Worm (Caenorhabditis elegans) whole organism, L4 larva: Measurements from ENCODE around the gene Y39A1A.9.

ENCODE experiments used
- ama-1 ChIP-seq: fragments of 150-350 bp; optimal IDR thresholded peaks from 2 replicates; lab custom pipeline; 2014; ENCODE audit warnings: inconsistent platforms, mixed read lengths
- ces-1 ChIP-seq: fragments of 150-350 bp; sonication (generic microtip); optimal IDR thresholded peaks from 4 replicates; lab custom pipeline; 2014; ENCODE audit warnings: missing biosample characterization, missing genetic modification reagents, missing genetic modification characterization
- ctbp-1 ChIP-seq: fragments of 200-800 bp; sonication (Bioruptor generic); IDR thresholded peaks from 2 replicates; pipeline ENCODE4 v1.3.6; 2022; ENCODE audit warnings: missing genetic modification reagents, missing genetic modification characterization, missing compliant biosample characterization
- fos-1 ChIP-seq: fragments of 150-350 bp; optimal IDR thresholded peaks from 2 replicates; lab custom pipeline; 2014; ENCODE audit warnings: missing biosample characterization, missing genetic modification characterization
- lin-39 ChIP-seq: fragments of 150-350 bp; optimal IDR thresholded peaks from 2 replicates; lab custom pipeline; 2014; ENCODE audit warnings: missing biosample characterization, missing genetic modification reagents, missing genetic modification characterization
- lsy-2 ChIP-seq, 2 experiments: fragments of 150-350 bp in 1 of 2; sonication (generic microtip) in 1 of 2; optimal IDR thresholded peaks; 2 replicates each; lab custom pipeline; 2014 to 2017; ENCODE audit warnings: missing biosample characterization in 2 of 2, missing genetic modification characterization in 2 of 2
- nhr-10 ChIP-seq: fragments of 150-350 bp; optimal IDR thresholded peaks from 2 replicates; lab custom pipeline; 2014; ENCODE audit warnings: missing biosample characterization, missing genetic modification characterization
- nhr-102 ChIP-seq: sonication (generic microtip); optimal IDR thresholded peaks from 2 replicates; lab custom pipeline; 2016; ENCODE audit warnings: mild to moderate bottlenecking, missing genetic modification characterization, moderate library complexity, missing compliant biosample characterization
- nhr-28 ChIP-seq: fragments of 150-350 bp; optimal IDR thresholded peaks from 2 replicates; lab custom pipeline; 2014; ENCODE audit warnings: missing biosample characterization, missing genetic modification characterization
- pqm-1 ChIP-seq: sonication (generic microtip); optimal IDR thresholded peaks from 2 replicates; lab custom pipeline; 2017; ENCODE audit warnings: missing biosample characterization, missing genetic modification characterization
- snpc-4 ChIP-seq: fragments of 150-350 bp; optimal IDR thresholded peaks from 2 replicates; lab custom pipeline; 2014; ENCODE audit warnings: missing biosample characterization, missing genetic modification characterization
- zag-1 ChIP-seq: fragments of 150-350 bp; optimal IDR thresholded peaks from 2 replicates; lab custom pipeline; 2014; ENCODE audit warnings: missing biosample characterization, missing genetic modification characterization
- ztf-7 ChIP-seq: fragments of 150-350 bp; optimal IDR thresholded peaks from 2 replicates; lab custom pipeline; 2014; ENCODE audit warnings: missing biosample characterization, missing genetic modification characterization

DNA sequence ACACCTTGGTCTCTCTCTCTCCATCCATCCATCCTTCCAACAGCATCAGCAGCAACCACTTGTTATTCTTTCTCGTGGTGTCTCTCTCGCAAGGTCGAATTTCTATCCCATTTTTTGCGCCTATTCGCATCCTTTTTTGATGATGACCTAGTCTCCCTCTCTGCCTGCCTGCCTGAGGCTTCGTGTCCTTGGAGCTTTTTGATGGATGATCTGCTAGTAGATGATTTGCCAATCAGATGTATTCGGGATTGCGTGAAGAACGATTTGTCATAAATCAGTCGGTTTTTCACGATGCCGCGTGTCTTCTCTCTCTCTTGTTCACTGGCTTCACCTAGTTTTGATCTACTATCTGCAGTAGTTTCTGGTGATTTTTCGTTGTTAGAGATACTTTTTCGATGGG is 28.0 kb upstream of the Y39A1A.9 start:
- TF ChIP-seq pqm-1 (tag; lab: Kevin White, UChicago) (no peak), snpc-4 (no peak), lsy-2 (tag; optimal IDR thresholded peaks at IDR 0.05; lab: Kevin White, UChicago) (no peak), ztf-7 (tag; lab: Kevin White, UChicago) (no peak), nhr-28 (tag; lab: Kevin White, UChicago) (peak; percentile 44), ces-1 (no peak), zag-1 (tag; lab: Kevin White, UChicago) (no peak), ama-1 (no peak), nhr-10 (tag; lab: Kevin White, UChicago) (no peak), nhr-102 (tag; lab: Kevin White, UChicago) (no peak), ctbp-1 (GFP tag; lab: Robert Waterston, UW) (no peak), fos-1 (tag; lab: Kevin White, UChicago) (no peak), lin-39 (tag; lab: Kevin White, UChicago) (no peak)
